Worm (Caenorhabditis elegans): ENCODE data around the gene lys-5.

Gene lys-5

DNA sequence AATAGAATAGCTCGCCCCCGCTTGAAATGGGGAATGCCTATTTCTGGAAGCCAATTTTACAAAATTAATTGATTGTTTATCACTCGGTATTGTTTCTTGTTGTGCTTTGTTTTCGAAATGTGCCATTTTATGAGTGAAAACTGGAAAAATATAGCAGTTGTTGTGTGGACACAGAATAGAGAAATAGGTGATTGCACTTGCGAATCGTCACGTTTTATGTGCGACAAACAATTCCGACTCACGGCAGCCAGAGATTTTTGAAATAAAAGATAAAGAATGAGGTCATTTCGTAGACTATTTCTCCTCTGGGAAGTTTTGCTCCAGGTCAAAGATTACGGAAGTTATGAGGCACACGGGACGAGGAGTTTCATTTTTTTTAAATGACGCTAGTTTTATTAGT, 21.5 kb upstream of the lys-5 start:
- no peak for TF ChIP-seq tra-1 (GFP tag; IDR thresholded peaks at IDR 0.05)
- peak in 1 of 2 experiments; percentile 77 for TF ChIP-seq daf-16 (GFP tag; optimal IDR thresholded peaks at IDR 0.05)
- peak; percentile 74 for TF ChIP-seq daf-16 (tag; optimal IDR thresholded peaks at IDR 0.05)
- TF ChIP-seq dve-1 (tag; optimal IDR thresholded peaks at IDR 0.05; ENCODE audit: insufficient read depth) = peak; percentile 48
- no peak for TF ChIP-seq nhr-76 (tag; optimal IDR thresholded peaks at IDR 0.05)
- TF ChIP-seq hlh-11 (tag; optimal IDR thresholded peaks at IDR 0.05) = peak; percentile 9

DNA sequence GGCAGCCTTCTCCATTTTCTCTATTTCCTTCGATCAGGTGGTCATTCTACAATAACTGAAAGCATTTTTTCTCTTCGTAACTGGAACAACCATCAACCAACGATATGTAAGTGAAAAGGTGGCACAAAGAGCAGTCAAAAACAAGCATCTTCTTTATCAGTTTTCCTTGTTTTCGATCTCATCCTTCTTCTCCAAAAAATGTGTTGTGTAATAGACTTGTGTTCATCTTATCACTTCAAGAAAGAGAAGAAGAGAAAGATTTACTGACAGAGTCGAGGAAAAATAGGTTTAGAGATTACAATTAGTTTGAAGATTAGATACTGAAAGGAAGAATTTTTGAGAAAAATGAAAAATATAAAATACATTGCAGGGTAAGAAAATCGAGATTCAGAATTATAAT, 20.0 kb upstream of the lys-5 start:
- TF ChIP-seq nhr-28 (tag; optimal IDR thresholded peaks at IDR 0.05) (peak; percentile 2), unc-62 (GFP tag; optimal IDR thresholded peaks at IDR 0.05 in 1 of 2) (peak in 1 of 2 experiments; percentile 92), unc-62 (tag; optimal IDR thresholded peaks at IDR 0.05) (no peak), daf-16 (GFP tag; optimal IDR thresholded peaks at IDR 0.05) (no peak), daf-16 (tag; optimal IDR thresholded peaks at IDR 0.05) (peak; percentile 86), dve-1 (tag; optimal IDR thresholded peaks at IDR 0.05; ENCODE audit: insufficient read depth) (peak; percentile 39), tra-1 (GFP tag; IDR thresholded peaks at IDR 0.05) (no peak), ceh-32 (tag; optimal IDR thresholded peaks at IDR 0.05; ENCODE audit: poor library complexity) (no peak)

DNA sequence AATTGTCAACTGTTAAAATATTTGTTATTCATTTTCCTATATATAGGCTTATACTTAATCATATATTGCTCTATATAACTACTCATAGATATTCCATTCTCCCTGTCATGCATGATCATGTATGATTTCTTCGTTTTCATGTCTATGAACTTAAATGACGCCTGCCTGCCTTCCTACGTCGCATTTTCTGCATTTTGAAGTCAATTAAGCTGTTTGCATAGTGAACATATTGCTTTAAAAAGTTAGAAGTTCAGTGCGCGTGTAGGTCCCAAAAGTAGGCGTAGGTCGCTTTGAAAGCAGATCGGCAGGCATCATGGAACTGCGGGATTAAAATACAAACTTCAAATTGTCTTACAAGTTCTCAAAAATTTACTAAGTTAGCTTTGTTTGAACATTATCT, 19.3 kb upstream of the lys-5 start:
- TF ChIP-seq mxl-2 (GFP tag; conservative IDR thresholded peaks at IDR 0.05) (no peak), snpc-1.2 (GFP tag; IDR thresholded peaks at IDR 0.05) (no peak), ama-1 (optimal IDR thresholded peaks at IDR 0.05) (peak; percentile 0), zip-11 (GFP tag; IDR thresholded peaks at IDR 0.05) (no peak), snpc-4 (tag; optimal IDR thresholded peaks at IDR 0.05) (no peak), rbr-2 (tag; optimal IDR thresholded peaks at IDR 0.05) (no peak), mxl-3 (GFP tag; optimal IDR thresholded peaks at IDR 0.05) (no peak), unc-39 (tag; optimal IDR thresholded peaks at IDR 0.05) (no peak), tag-97 (GFP tag; IDR thresholded peaks at IDR 0.05) (no peak), ZK546.5 (tag; optimal IDR thresholded peaks at IDR 0.05) (no peak), aly-2 (tag; optimal IDR thresholded peaks at IDR 0.05) (no peak), lim-7 (GFP tag; IDR thresholded peaks at IDR 0.05) (no peak), daf-16 (GFP tag; optimal IDR thresholded peaks at IDR 0.05) (peak in 1 of 2 experiments; percentile 33), daf-16 (tag; optimal IDR thresholded peaks at IDR 0.05) (no peak), nhr-237 (tag; optimal IDR thresholded peaks at IDR 0.05) (no peak), mdt-29 (GFP tag; IDR thresholded peaks at IDR 0.05) (no peak), ctbp-1 (GFP tag; IDR thresholded peaks at IDR 0.05) (0 out of 2 replicates have a peak, but pooled peaks have one; percentile 24), nhr-111 (GFP tag; optimal IDR thresholded peaks at IDR 0.05) (no peak), F26F4.8 (GFP tag; conservative IDR thresholded peaks at IDR 0.05) (no peak), dmd-8 (GFP tag; IDR thresholded peaks at IDR 0.05) (no peak), ztf-7 (tag; optimal IDR thresholded peaks at IDR 0.05) (no peak), tra-1 (GFP tag; IDR thresholded peaks at IDR 0.05) (0 out of 2 replicates have a peak, but pooled peaks have one; percentile 37), lsy-2 (tag; optimal IDR thresholded peaks at IDR 0.05) (peak in 1 of 2 experiments; percentile 53), nhr-11 (tag; optimal IDR thresholded peaks at IDR 0.05) (no peak), lin-13 (GFP tag; optimal IDR thresholded peaks at IDR 0.05) (no peak), nhr-48 (tag; optimal IDR thresholded peaks at IDR 0.05) (no peak), unc-62 (GFP tag; optimal IDR thresholded peaks at IDR 0.05 in 1 of 2) (peak in 1 of 2 experiments; percentile 53), unc-62 (tag; optimal IDR thresholded peaks at IDR 0.05) (no peak)

DNA sequence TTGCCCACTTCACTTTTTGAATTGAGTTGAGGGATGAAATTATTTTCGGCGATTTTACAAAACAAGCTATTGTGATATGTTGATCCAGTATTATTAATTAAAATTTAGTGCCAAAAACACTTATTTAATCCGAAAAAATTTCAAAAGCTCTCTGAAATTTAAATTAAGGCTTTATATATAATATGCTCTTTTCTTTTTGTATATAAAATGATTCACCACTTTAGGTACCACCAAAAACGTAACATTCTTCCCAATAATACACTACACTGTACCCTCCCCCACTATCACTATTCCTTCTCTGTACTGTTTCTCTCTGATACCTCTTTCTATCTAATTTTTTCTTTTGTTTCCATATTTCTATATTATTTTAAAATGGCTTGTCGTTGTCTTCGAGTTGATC, 18.4 kb upstream of the lys-5 start, which contains the start of gene prx-2:
Gene prx-2 (plus strand): TSS at position 301 of the 400 bp plus-strand sequence.
- no peak for TF ChIP-seq cey-2 (tag; optimal IDR thresholded peaks at IDR 0.05; ENCODE audit: borderline replicate concordance, insufficient read depth)
- no peak for TF ChIP-seq unc-39 (tag; optimal IDR thresholded peaks at IDR 0.05)
- TF ChIP-seq attf-4 (tag; optimal IDR thresholded peaks at IDR 0.05) = no peak
- TF ChIP-seq egl-43 (GFP tag; IDR thresholded peaks at IDR 0.05) = no peak
- TF ChIP-seq dmd-9 (GFP tag; IDR thresholded peaks at IDR 0.05) = no peak
